Worm (Caenorhabditis elegans): Measurements from ENCODE around the gene ptr-22.

DNA sequence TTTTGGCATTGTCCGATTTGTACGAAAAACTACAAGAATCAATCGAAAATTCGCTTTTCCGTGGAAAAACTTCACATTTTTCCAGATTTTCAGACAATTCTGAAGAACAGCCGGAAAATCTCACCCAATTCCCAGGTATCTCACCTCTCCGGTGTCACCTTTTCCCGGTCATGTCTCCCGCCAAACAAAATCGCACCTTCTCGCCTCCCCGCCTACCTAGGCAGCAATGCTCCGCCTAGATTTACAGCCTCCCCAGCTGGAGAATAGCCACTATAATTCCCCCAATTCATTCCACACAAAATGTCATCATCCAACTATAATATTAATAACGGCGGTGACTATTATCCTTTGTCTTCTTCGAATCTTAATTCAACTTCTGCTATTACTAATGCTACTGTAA, 57.3 kb downstream of the ptr-22 start, which contains the start of gene ceh-51:
- TF ChIP-seq ceh-39 (tag; optimal IDR thresholded peaks at IDR 0.05) = no peak
- no peak for TF ChIP-seq nhr-237 (tag; optimal IDR thresholded peaks at IDR 0.05)
- no peak for TF ChIP-seq elt-3 (tag; optimal IDR thresholded peaks at IDR 0.05)
- TF ChIP-seq sptf-1 (tag; optimal IDR thresholded peaks at IDR 0.05) = no peak
- TF ChIP-seq sem-2 (GFP tag; optimal IDR thresholded peaks at IDR 0.05) = no peak
- no peak for TF ChIP-seq lin-13 (tag; optimal IDR thresholded peaks at IDR 0.05)
- no peak for TF ChIP-seq elt-1 (tag; optimal IDR thresholded peaks at IDR 0.05; ENCODE audit: borderline replicate concordance, insufficient read depth)
- no peak for TF ChIP-seq snpc-4 (tag; optimal IDR thresholded peaks at IDR 0.05)
- TF ChIP-seq unc-62 (GFP tag; optimal IDR thresholded peaks at IDR 0.05) = no peak
- no peak for TF ChIP-seq tbx-8 (GFP tag; optimal IDR thresholded peaks at IDR 0.05)
- no peak for TF ChIP-seq ztf-11 (tag; optimal IDR thresholded peaks at IDR 0.05)
- no peak for TF ChIP-seq pha-4 (tag; optimal IDR thresholded peaks at IDR 0.05)
- TF ChIP-seq flh-1 (GFP tag; optimal IDR thresholded peaks at IDR 0.05) = no peak
- TF ChIP-seq nhr-2 (tag; optimal IDR thresholded peaks at IDR 0.05) = no peak
